Fruit fly (Drosophila melanogaster) whole organism, embryonic: ENCODE measurements around the gene CG46462.

Experiments
- B-H1 ChIP-seq: fragments of 200-800 bp; sonication (Bioruptor generic); IDR thresholded peaks from 3 replicates; pipeline ENCODE4 v1.3.6; 2022; ENCODE audit warnings: missing biosample characterization, missing genetic modification characterization
- CG11504 ChIP-seq: fragments of 200-800 bp; sonication (Bioruptor generic); optimal IDR thresholded peaks from 3 replicates; lab custom pipeline; 2019; ENCODE audit warnings: missing biosample characterization, mild to moderate bottlenecking, missing genetic modification characterization, moderate library complexity
- CG13123 ChIP-seq: fragments of 200-800 bp; sonication (Bioruptor generic); optimal IDR thresholded peaks from 2 replicates; lab custom pipeline; 2016; ENCODE audit warnings: missing biosample characterization, missing genetic modification characterization
- CG13287 ChIP-seq: fragments of 200-800 bp; sonication (Bioruptor generic); IDR thresholded peaks from 2 replicates; pipeline ENCODE4 v1.3.6; 2022; ENCODE audit warnings: missing biosample characterization, missing genetic modification characterization; ENCODE audit not compliant: partially characterized antibody
- CG15269 ChIP-seq: fragments of 200-800 bp; sonication (Bioruptor generic); optimal IDR thresholded peaks from 2 replicates; lab custom pipeline; 2018; ENCODE audit warnings: missing biosample characterization, mild to moderate bottlenecking, missing genetic modification characterization, moderate library complexity
- CG17186 ChIP-seq: fragments of 200-800 bp; sonication (Bioruptor generic); optimal IDR thresholded peaks from 3 replicates; lab custom pipeline; 2017; ENCODE audit warnings: missing biosample characterization, missing genetic modification reagents, missing genetic modification characterization
- CG1832 ChIP-seq: fragments of 200-800 bp; sonication (Bioruptor generic); optimal IDR thresholded peaks from 2 replicates; lab custom pipeline; 2017; ENCODE audit warnings: missing biosample characterization, mild to moderate bottlenecking, missing genetic modification characterization, inconsistent platforms
- CG2120 ChIP-seq: fragments of 200-800 bp; sonication (Bioruptor generic); optimal IDR thresholded peaks from 3 replicates; lab custom pipeline; 2016; ENCODE audit warnings: missing biosample characterization, missing genetic modification characterization
- CG2199 ChIP-seq: fragments of 200-800 bp; sonication (Bioruptor generic); IDR thresholded peaks from 3 replicates; pipeline ENCODE4 v1.3.6; 2022; ENCODE audit warnings: missing biosample characterization, missing genetic modification characterization
- CG30403 ChIP-seq: fragments of 200-800 bp; sonication (Bioruptor generic); optimal IDR thresholded peaks from 3 replicates; lab custom pipeline; 2016; ENCODE audit warnings: missing biosample characterization, missing genetic modification characterization
- CG4404 ChIP-seq: fragments of 200-800 bp; sonication (Bioruptor generic); IDR thresholded peaks from 2 replicates; pipeline ENCODE4 v1.3.6; 2022; ENCODE audit warnings: missing biosample characterization, missing genetic modification characterization
- CG4820 ChIP-seq: fragments of 200-800 bp; sonication (Bioruptor generic); optimal IDR thresholded peaks from 3 replicates; lab custom pipeline; 2016; ENCODE audit warnings: missing biosample characterization, missing genetic modification characterization
- CG6272 ChIP-seq: fragments of 200-800 bp; sonication (Bioruptor generic); IDR thresholded peaks from 2 replicates; pipeline ENCODE4 v1.3.6; 2022; ENCODE audit warnings: missing biosample characterization, missing genetic modification characterization
- CG9817 ChIP-seq: fragments of 200-800 bp; sonication (Bioruptor generic); optimal IDR thresholded peaks from 2 replicates; lab custom pipeline; 2018; ENCODE audit warnings: missing biosample characterization, mild to moderate bottlenecking, missing genetic modification characterization, moderate library complexity
- CG9932 ChIP-seq: fragments of 200-800 bp; sonication (Bioruptor generic); IDR thresholded peaks from 2 replicates; pipeline ENCODE4 v1.3.6; 2022; ENCODE audit warnings: missing biosample characterization, missing genetic modification characterization
- CHES-1-like ChIP-seq: fragments of 200-800 bp; sonication (Bioruptor generic); optimal IDR thresholded peaks from 2 replicates; lab custom pipeline; 2016; ENCODE audit warnings: missing biosample characterization, missing genetic modification characterization
- CTCF ChIP-seq: fragments of 200-800 bp; sonication (Bioruptor generic); optimal IDR thresholded peaks from 2 replicates; lab custom pipeline; 2017; ENCODE audit warnings: missing biosample characterization, mild to moderate bottlenecking, missing genetic modification characterization, moderate library complexity
- Dfd ChIP-seq, 2 experiments: fragments of >200 bp; optimal IDR thresholded peaks; 2 replicates each; lab custom pipeline; 2017; ENCODE audit warnings: missing biosample characterization in 2 of 2, missing genetic modification characterization in 2 of 2
- Dp ChIP-seq: fragments of 200-800 bp; sonication (Bioruptor generic); optimal IDR thresholded peaks from 2 replicates; lab custom pipeline; 2018; ENCODE audit warnings: missing biosample characterization, mild to moderate bottlenecking, missing genetic modification characterization, moderate library complexity
- Elba2 ChIP-seq: fragments of 200-800 bp; sonication (Bioruptor generic); optimal IDR thresholded peaks from 3 replicates; lab custom pipeline; 2016; ENCODE audit warnings: missing biosample characterization, missing genetic modification characterization
- Ets97D ChIP-seq: fragments of 200-800 bp; sonication (Bioruptor generic); optimal IDR thresholded peaks from 3 replicates; lab custom pipeline; 2016; ENCODE audit warnings: missing biosample characterization, missing genetic modification characterization
- H15 ChIP-seq: fragments of 200-800 bp; sonication (Bioruptor generic); IDR thresholded peaks from 3 replicates; pipeline ENCODE4 v1.3.6; 2022; ENCODE audit warnings: missing biosample characterization, missing genetic modification characterization
- HLHmδ ChIP-seq: fragments of 200-800 bp; sonication (Bioruptor generic); optimal IDR thresholded peaks from 2 replicates; lab custom pipeline; 2018; ENCODE audit warnings: missing biosample characterization, mild to moderate bottlenecking, missing genetic modification characterization, moderate library complexity
- HmgZ ChIP-seq: fragments of 200-800 bp; sonication (Bioruptor generic); optimal IDR thresholded peaks from 2 replicates; lab custom pipeline; 2018; ENCODE audit warnings: missing biosample characterization, mild to moderate bottlenecking, missing genetic modification characterization
- Hmx ChIP-seq: fragments of 200-800 bp; sonication (Bioruptor generic); optimal IDR thresholded peaks from 2 replicates; lab custom pipeline; 2016; ENCODE audit warnings: missing biosample characterization, missing genetic modification characterization
- Hr3 ChIP-seq: fragments of 200-800 bp; sonication (Bioruptor generic); optimal IDR thresholded peaks from 3 replicates; lab custom pipeline; 2016; ENCODE audit warnings: missing biosample characterization, missing genetic modification characterization
- Hr51 ChIP-seq, 2 experiments: fragments of 200-800 bp; sonication (Bioruptor generic); optimal IDR thresholded peaks; 2 replicates in 1 of 2; 3 replicates in 1 of 2; lab custom pipeline; 2016 to 2018; ENCODE audit warnings: missing biosample characterization in 2 of 2, missing genetic modification characterization in 2 of 2, mild to moderate bottlenecking in 1 of 2, moderate library complexity in 1 of 2
- Neu2 ChIP-seq: fragments of 200-800 bp; sonication (Bioruptor generic); optimal IDR thresholded peaks from 3 replicates; lab custom pipeline; 2016; ENCODE audit warnings: missing biosample characterization, missing genetic modification characterization, borderline replicate concordance
- Nf-YB ChIP-seq: fragments of 200-800 bp; sonication (Bioruptor generic); optimal IDR thresholded peaks from 3 replicates; lab custom pipeline; 2019; ENCODE audit warnings: missing biosample characterization, mild to moderate bottlenecking, missing genetic modification characterization, moderate library complexity
- Pdp1 ChIP-seq, 2 experiments: fragments of 200-800 bp; sonication (Bioruptor generic); optimal IDR thresholded peaks; 3 replicates each; lab custom pipeline; 2016; ENCODE audit warnings: missing biosample characterization in 2 of 2, missing genetic modification characterization in 2 of 2, mild to moderate bottlenecking in 1 of 2, moderate library complexity in 1 of 2
- Rfx ChIP-seq: fragments of 200-800 bp; sonication (Bioruptor generic); IDR thresholded peaks from 2 replicates; pipeline ENCODE4 v1.3.6; 2022; ENCODE audit warnings: missing biosample characterization, missing genetic modification characterization
- Taf1 ChIP-seq: fragments of 200-800 bp; sonication (Bioruptor generic); IDR thresholded peaks from 2 replicates; pipeline ENCODE4 v1.3.6; 2022; ENCODE audit warnings: missing biosample characterization, missing genetic modification characterization
- ash1 ChIP-seq: fragments of 200-800 bp; sonication (Bioruptor generic); optimal IDR thresholded peaks from 2 replicates; lab custom pipeline; 2018; ENCODE audit warnings: missing biosample characterization, mild to moderate bottlenecking, missing genetic modification characterization
- az2 ChIP-seq: fragments of 200-800 bp; sonication (Bioruptor generic); optimal IDR thresholded peaks from 3 replicates; lab custom pipeline; 2016; ENCODE audit warnings: missing biosample characterization, missing genetic modification characterization
- bcd ChIP-seq: fragments of 200-800 bp; sonication (Bioruptor generic); optimal IDR thresholded peaks from 2 replicates; lab custom pipeline; 2017; ENCODE audit warnings: missing biosample characterization, mild to moderate bottlenecking, missing genetic modification characterization
- cas ChIP-seq: fragments of 200-800 bp; sonication (Bioruptor generic); IDR thresholded peaks from 2 replicates; pipeline ENCODE4 v1.3.6; 2022; ENCODE audit warnings: missing biosample characterization, missing genetic modification characterization
- eyg ChIP-seq: fragments of 200-800 bp; sonication (Bioruptor generic); optimal IDR thresholded peaks from 3 replicates; lab custom pipeline; 2016; ENCODE audit warnings: missing biosample characterization, missing genetic modification characterization
- gcm2 ChIP-seq: fragments of 200-800 bp; sonication (Bioruptor generic); optimal IDR thresholded peaks from 2 replicates; lab custom pipeline; 2016; ENCODE audit warnings: missing biosample characterization, missing genetic modification characterization
- grau ChIP-seq: fragments of 200-800 bp; optimal IDR thresholded peaks from 3 replicates; lab custom pipeline; 2019; ENCODE audit warnings: missing biosample characterization, mild to moderate bottlenecking, missing genetic modification characterization, moderate library complexity
- lab ChIP-seq: fragments of 200-800 bp; sonication (Bioruptor generic); optimal IDR thresholded peaks from 3 replicates; lab custom pipeline; 2017; ENCODE audit warnings: missing biosample characterization, missing genetic modification characterization, mild to moderate bottlenecking, moderate library complexity, missing genetic modification reagents
- lilli ChIP-seq: fragments of 200-800 bp; sonication (Bioruptor generic); optimal IDR thresholded peaks from 3 replicates; lab custom pipeline; 2016; ENCODE audit warnings: missing biosample characterization, missing genetic modification characterization
- nmo ChIP-seq: fragments of 200-800 bp; sonication (Bioruptor generic); optimal IDR thresholded peaks from 2 replicates; lab custom pipeline; 2018; ENCODE audit warnings: missing biosample characterization, mild to moderate bottlenecking, missing genetic modification characterization, moderate library complexity
- pros ChIP-seq: fragments of 200-800 bp; sonication (Bioruptor generic); optimal IDR thresholded peaks from 3 replicates; lab custom pipeline; 2019; ENCODE audit warnings: missing biosample characterization, mild to moderate bottlenecking, missing genetic modification characterization, moderate library complexity
- sc ChIP-seq, 3 experiments: fragments of >200 bp in 2 of 3; fragments of 200-800 bp in 1 of 3; sonication (Bioruptor generic) in 1 of 3; optimal IDR thresholded peaks; 2 replicates in 2 of 3; 3 replicates in 1 of 3; lab custom pipeline; 2017; ENCODE audit warnings: mild to moderate bottlenecking in 1 of 3, missing biosample characterization in 1 of 3, missing genetic modification characterization in 1 of 3, missing genetic modification reagents in 1 of 3
- stc ChIP-seq: fragments of 200-800 bp; sonication (Bioruptor generic); IDR thresholded peaks from 2 replicates; pipeline ENCODE4 v1.3.6; 2022; ENCODE audit warnings: missing biosample characterization, missing genetic modification characterization
- sug ChIP-seq: fragments of 200-800 bp; optimal IDR thresholded peaks from 2 replicates; lab custom pipeline; 2019; ENCODE audit warnings: missing biosample characterization, mild to moderate bottlenecking, missing genetic modification characterization, moderate library complexity
- unpg ChIP-seq: fragments of 200-800 bp; sonication (Bioruptor generic); optimal IDR thresholded peaks from 3 replicates; lab custom pipeline; 2018; ENCODE audit warnings: missing biosample characterization, mild to moderate bottlenecking, missing genetic modification characterization, moderate library complexity
- zen ChIP-seq: fragments of 200-800 bp; sonication (Bioruptor generic); optimal IDR thresholded peaks from 3 replicates; lab custom pipeline; 2018; ENCODE audit warnings: missing biosample characterization, mild to moderate bottlenecking, missing genetic modification characterization, moderate library complexity
- zfh1 ChIP-seq: fragments of 200-800 bp; sonication (Bioruptor generic); IDR thresholded peaks from 3 replicates; pipeline ENCODE4 v1.3.6; 2022; ENCODE audit warnings: missing biosample characterization, missing genetic modification characterization

The CG46462 gene

DNA sequence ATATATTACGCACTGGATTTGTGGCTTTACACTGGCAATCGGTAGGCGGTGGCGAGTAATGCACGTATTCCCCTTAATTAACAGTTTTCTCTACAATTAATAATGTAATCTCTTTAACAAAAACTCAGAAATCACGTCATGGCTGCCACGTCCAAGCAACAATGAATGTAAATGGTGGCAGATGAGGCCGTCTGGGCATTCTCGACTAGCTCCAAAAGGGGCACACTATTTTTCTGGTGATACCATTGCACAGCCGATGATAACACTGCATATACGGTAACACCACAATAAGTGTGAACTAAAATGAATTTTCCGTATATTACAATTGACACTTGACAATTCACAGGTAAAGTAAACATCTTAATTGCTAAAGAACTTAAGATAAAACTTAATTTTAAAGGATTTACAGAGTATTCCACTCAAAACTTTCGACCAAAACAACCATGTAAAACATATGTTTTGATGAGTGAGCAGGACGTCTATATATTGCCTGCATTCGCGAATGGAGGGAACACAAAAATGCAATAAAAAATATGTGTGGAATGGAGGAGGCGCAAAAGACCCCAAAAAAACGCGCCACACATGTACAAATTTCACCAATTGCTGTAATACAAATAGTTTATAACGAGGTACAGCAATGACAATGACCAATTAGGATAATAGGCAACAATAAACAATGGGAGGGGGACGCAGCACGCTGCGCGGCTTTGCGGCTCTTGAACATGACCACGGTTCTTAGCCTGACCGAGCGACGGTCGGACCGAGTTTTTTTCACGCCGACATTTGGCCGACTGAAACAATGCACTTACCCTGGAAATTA is 22.0 kb upstream of the CG46462 start (continued):
- TF ChIP-seq CG30403 (GFP tag; lab: Kevin White, UChicago), result no peak
- TF ChIP-seq az2 (GFP tag; lab: Kevin White, UChicago), result no peak
- no peak for TF ChIP-seq Pdp1 (GFP tag; optimal IDR thresholded peaks at IDR 0.05; lab: Kevin White, UChicago)
- no peak for TF ChIP-seq unpg (GFP tag; lab: Kevin White, UChicago)
- TF ChIP-seq Hmx (GFP tag; lab: Kevin White, UChicago), result no peak
- no peak for TF ChIP-seq Rfx (GFP tag; lab: Robert Waterston, UW)
- TF ChIP-seq zen (tag; lab: Kevin White, UChicago), result peak; percentile 25
- TF ChIP-seq sug (tag; lab: Kevin White, UChicago), result peak; percentile 35
- TF ChIP-seq CG1832, result no peak
- TF ChIP-seq zfh1, result 0 out of 3 replicates have a peak, but pooled peaks have one; percentile 16
- TF ChIP-seq Elba2 (GFP tag; lab: Kevin White, UChicago), result peak; percentile 55
- no peak for TF ChIP-seq eyg
- no peak for TF ChIP-seq Dfd (GFP tag; optimal IDR thresholded peaks at IDR 0.05; lab: Kevin White, UChicago)
- TF ChIP-seq Hr3, result no peak
- no peak for TF ChIP-seq CG15269
- no peak for TF ChIP-seq Neu2 (GFP tag; lab: Kevin White, UChicago)
- no peak for TF ChIP-seq Nf-YB
- no peak for TF ChIP-seq CG11504 (tag; lab: Kevin White, UChicago)
- TF ChIP-seq CG2120 (GFP tag; lab: Kevin White, UChicago), result no peak
- TF ChIP-seq Dp (GFP tag; lab: Kevin White, UChicago), result peak; percentile 16
- TF ChIP-seq stc (GFP tag; lab: Robert Waterston, UW), result no peak
- TF ChIP-seq CTCF (GFP tag; lab: Kevin White, UChicago), result peak; percentile 9
- TF ChIP-seq Ets97D, result peak; percentile 64
- TF ChIP-seq CG13287, result no peak; the same call in 1 of the 2 replicates
- TF ChIP-seq gcm2 (GFP tag; lab: Kevin White, UChicago), result no peak
- TF ChIP-seq CG9817, result no peak
- TF ChIP-seq CG4820 (GFP tag; lab: Kevin White, UChicago), result no peak
- TF ChIP-seq bcd (GFP tag; lab: Kevin White, UChicago), result no peak
- no peak for TF ChIP-seq CG13123 (GFP tag; lab: Kevin White, UChicago)
- TF ChIP-seq Hr51 (GFP tag; optimal IDR thresholded peaks at IDR 0.05; lab: Kevin White, UChicago), result peak in 1 of 2 experiments; percentile 25
- no peak for TF ChIP-seq CG4404 (GFP tag; lab: Robert Waterston, UW)
- peak; percentile 40 for TF ChIP-seq nmo (GFP tag; lab: Kevin White, UChicago)
- TF ChIP-seq sc (optimal IDR thresholded peaks at IDR 0.05; lab: Kevin White, UChicago), result no peak
- no peak for TF ChIP-seq sc (GFP tag; optimal IDR thresholded peaks at IDR 0.05; lab: Kevin White, UChicago)
- peak; percentile 33 for TF ChIP-seq HmgZ (tag; lab: Kevin White, UChicago)
- TF ChIP-seq grau (tag; lab: Kevin White, UChicago), result peak; percentile 34
- no peak for TF ChIP-seq Taf1 (GFP tag; lab: Robert Waterston, UW)
- TF ChIP-seq CHES-1-like (GFP tag; lab: Kevin White, UChicago), result no peak
- no peak for TF ChIP-seq H15 (GFP tag; lab: Robert Waterston, UW)
- no peak for TF ChIP-seq ash1 (GFP tag; lab: Kevin White, UChicago)
- no peak for TF ChIP-seq cas (GFP tag; lab: Robert Waterston, UW)
- TF ChIP-seq CG9932 (GFP tag; lab: Robert Waterston, UW), result peak; percentile 39
- TF ChIP-seq pros, result no peak
- peak; percentile 9; the same call in 1 of the 3 replicates for TF ChIP-seq CG2199
- no peak for TF ChIP-seq CG6272 (GFP tag; lab: Robert Waterston, UW)
- no peak for TF ChIP-seq B-H1 (GFP tag; lab: Robert Waterston, UW)
- TF ChIP-seq lilli (GFP tag; lab: Kevin White, UChicago), result no peak
- peak; percentile 55 for TF ChIP-seq HLHmδ
- peak; percentile 11 for TF ChIP-seq CG17186 (GFP tag; lab: Kevin White, UChicago)
- TF ChIP-seq lab, result no peak
